Worm (Caenorhabditis elegans): ENCODE measurements around the gene B0303.16.

ce11 chrIII:8748620-8749019, 43.8 kb downstream of the B0303.16 start:
- TF ChIP-seq W03F9.2 (tag; optimal IDR thresholded peaks at IDR 0.05) (no peak), dao-5 (tag; optimal IDR thresholded peaks at IDR 0.05) (no peak), him-1 (tag; optimal IDR thresholded peaks at IDR 0.05) (no peak)
